Fruit fly (Drosophila melanogaster): Measurements from ENCODE around the gene CG3857.

The CG3857 gene

dm6 chrX:1899445-1900085, 40.3 kb downstream of the CG3857 start (continued):
- TF ChIP-seq CG4854 (GFP tag; optimal IDR thresholded peaks at IDR 0.05), result no peak
- TF ChIP-seq ro (GFP tag; IDR thresholded peaks at IDR 0.05), result no peak
- no peak for TF ChIP-seq Dfd (GFP tag; optimal IDR thresholded peaks at IDR 0.05)
- no peak for TF ChIP-seq Abd-B (GFP tag; optimal IDR thresholded peaks at IDR 0.05)
- TF ChIP-seq vvl (GFP tag; IDR thresholded peaks at IDR 0.05), result peak; percentile 17; the same call in 1 of the 2 replicates
- peak; percentile 80 for TF ChIP-seq CG8478 (optimal IDR thresholded peaks at IDR 0.05)
- TF ChIP-seq gce (GFP tag; IDR thresholded peaks at IDR 0.05), result no peak
- no peak for TF ChIP-seq CG5245 (GFP tag; optimal IDR thresholded peaks at IDR 0.05)
- TF ChIP-seq Ets97D (GFP tag; optimal IDR thresholded peaks at IDR 0.05), result no peak
- TF ChIP-seq CG17328 (GFP tag; IDR thresholded peaks at IDR 0.05), result no peak
- TF ChIP-seq dan (GFP tag; IDR thresholded peaks at IDR 0.05), result no peak
- TF ChIP-seq D (optimal IDR thresholded peaks at IDR 0.05), result peak; percentile 37
- no peak for TF ChIP-seq D (GFP tag; optimal IDR thresholded peaks at IDR 0.05)
- peak; percentile 21 for TF ChIP-seq CG8359 (GFP tag; optimal IDR thresholded peaks at IDR 0.05; ENCODE audit: borderline replicate concordance)
- no peak for TF ChIP-seq org-1 (GFP tag; optimal IDR thresholded peaks at IDR 0.05)
- no peak; the same call in 2 of the 3 replicates for TF ChIP-seq CG34422 (GFP tag; IDR thresholded peaks at IDR 0.05)
- TF ChIP-seq Hand (GFP tag; optimal IDR thresholded peaks at IDR 0.05), result no peak
- no peak for TF ChIP-seq Lpt (GFP tag; optimal IDR thresholded peaks at IDR 0.05)
- no peak for TF ChIP-seq CoRest (tag; optimal IDR thresholded peaks at IDR 0.05)
- TF ChIP-seq CrebB (tag; optimal IDR thresholded peaks at IDR 0.05), result no peak
- TF ChIP-seq CG9876 (GFP tag; optimal IDR thresholded peaks at IDR 0.05), result no peak
- no peak for TF ChIP-seq CG9437 (GFP tag; optimal IDR thresholded peaks at IDR 0.05)
- TF ChIP-seq kay (GFP tag; optimal IDR thresholded peaks at IDR 0.05), result no peak
- no peak for TF ChIP-seq CG18011 (GFP tag; optimal IDR thresholded peaks at IDR 0.05)
- TF ChIP-seq bbx (GFP tag; IDR thresholded peaks at IDR 0.05; ENCODE audit: partially characterized antibody), result no peak
- TF ChIP-seq CG7987 (GFP tag; optimal IDR thresholded peaks at IDR 0.05), result no peak
- no peak for TF ChIP-seq CG7357 (GFP tag; IDR thresholded peaks at IDR 0.05)
- TF ChIP-seq ATbp (GFP tag; optimal IDR thresholded peaks at IDR 0.05), result no peak
- no peak for TF ChIP-seq CG13296 (GFP tag; optimal IDR thresholded peaks at IDR 0.05)
- no peak for TF ChIP-seq HLH3B (GFP tag; IDR thresholded peaks at IDR 0.05)
- peak; percentile 74 for TF ChIP-seq Med (GFP tag)
- TF ChIP-seq chn (GFP tag; optimal IDR thresholded peaks at IDR 0.05), result no peak
- TF ChIP-seq nerfin-1 (tag; optimal IDR thresholded peaks at IDR 0.05), result peak; percentile 89
- TF ChIP-seq CG32532 (GFP tag; IDR thresholded peaks at IDR 0.05), result no peak
- peak; percentile 97 for TF ChIP-seq kni (GFP tag; optimal IDR thresholded peaks at IDR 0.05)
- TF ChIP-seq pum (GFP tag; optimal IDR thresholded peaks at IDR 0.05), result no peak
- TF ChIP-seq bowl (GFP tag; IDR thresholded peaks at IDR 0.05), result no peak
- no peak for TF ChIP-seq cas (GFP tag; IDR thresholded peaks at IDR 0.05)
- TF ChIP-seq CG2875 (GFP tag; optimal IDR thresholded peaks at IDR 0.05), result no peak
- TF ChIP-seq CG15514 (GFP tag; optimal IDR thresholded peaks at IDR 0.05), result no peak
- no peak for TF ChIP-seq MBD-R2 (GFP tag; IDR thresholded peaks at IDR 0.05)
- TF ChIP-seq fd3F (GFP tag; optimal IDR thresholded peaks at IDR 0.05), result no peak
- peak; percentile 13 for TF ChIP-seq trem (tag; optimal IDR thresholded peaks at IDR 0.05)
- no peak for TF ChIP-seq CG12659 (GFP tag; optimal IDR thresholded peaks at IDR 0.05)
- TF ChIP-seq tna (GFP tag; IDR thresholded peaks at IDR 0.05; ENCODE audit: partially characterized antibody), result no peak
- peak; percentile 23; the same call in 1 of the 2 replicates for TF ChIP-seq Ptx1 (GFP tag; IDR thresholded peaks at IDR 0.05)
- no peak for TF ChIP-seq CG12071 (GFP tag; optimal IDR thresholded peaks at IDR 0.05)
- no peak for TF ChIP-seq ERR (GFP tag; optimal IDR thresholded peaks at IDR 0.05)
- TF ChIP-seq D19A (tag; optimal IDR thresholded peaks at IDR 0.05), result no peak
- no peak for TF ChIP-seq CG5953 (GFP tag; IDR thresholded peaks at IDR 0.05)
- no peak for TF ChIP-seq CG10979 (tag; optimal IDR thresholded peaks at IDR 0.05)

Data from whole organism, embryonic.